Fruit fly (Drosophila melanogaster): Measurements from ENCODE around the gene Cyp12e1.

The Cyp12e1 gene

dm6 chr3R:10411752-10412549, 22.6 kb upstream of the Cyp12e1 start:
- TF ChIP-seq CG11294 (GFP tag; IDR thresholded peaks at IDR 0.05) = peak; percentile 69
- TF ChIP-seq topi (GFP tag; optimal IDR thresholded peaks at IDR 0.05) = peak; percentile 27
- peak; percentile 2 for TF ChIP-seq CG8319 (GFP tag; optimal IDR thresholded peaks at IDR 0.05)
- TF ChIP-seq Ets21C (GFP tag; optimal IDR thresholded peaks at IDR 0.05) = no peak
- TF ChIP-seq fkh (GFP tag; optimal IDR thresholded peaks at IDR 0.05) = no peak
- TF ChIP-seq CG6854 (GFP tag; optimal IDR thresholded peaks at IDR 0.05) = peak; percentile 27
- peak; percentile 15 for TF ChIP-seq lz (GFP tag; optimal IDR thresholded peaks at IDR 0.05)
- peak; percentile 46 for TF ChIP-seq cyc (GFP tag; optimal IDR thresholded peaks at IDR 0.05)
- TF ChIP-seq svp (GFP tag) = peak; percentile 93
- TF ChIP-seq Sox102F (GFP tag; optimal IDR thresholded peaks at IDR 0.05) = no peak
- no peak for TF ChIP-seq Hr39 (GFP tag; optimal IDR thresholded peaks at IDR 0.05)
- no peak for TF ChIP-seq Eip78C (GFP tag)
- TF ChIP-seq CG8632 (GFP tag; optimal IDR thresholded peaks at IDR 0.05) = no peak
- TF ChIP-seq fd85E (GFP tag; optimal IDR thresholded peaks at IDR 0.05) = no peak
- TF ChIP-seq CG6163 (GFP tag; IDR thresholded peaks at IDR 0.05) = peak; percentile 66; the same call in 2 of the 3 replicates
- TF ChIP-seq CG11762 (GFP tag; optimal IDR thresholded peaks at IDR 0.05; ENCODE audit: insufficient read depth) = no peak
- no peak for TF ChIP-seq Sox15 (GFP tag; optimal IDR thresholded peaks at IDR 0.05)
- peak; percentile 46 for TF ChIP-seq vri (GFP tag; optimal IDR thresholded peaks at IDR 0.05)
- no peak for TF ChIP-seq OdsH (GFP tag; optimal IDR thresholded peaks at IDR 0.05)
- TF ChIP-seq Gug (GFP tag; IDR thresholded peaks at IDR 0.05) = peak; percentile 51
- TF ChIP-seq CG15336 (GFP tag; IDR thresholded peaks at IDR 0.05) = no peak; the same call in 1 of the 2 replicates
- no peak for TF ChIP-seq CG6792 (GFP tag; optimal IDR thresholded peaks at IDR 0.05)
- TF ChIP-seq CG16779 (tag; optimal IDR thresholded peaks at IDR 0.05) = no peak

- TF ChIP-seq fd85E (GFP tag; optimal IDR thresholded peaks at IDR 0.05) (no peak), cyc (GFP tag; optimal IDR thresholded peaks at IDR 0.05) (peak; percentile 3), CG9139 (GFP tag; optimal IDR thresholded peaks at IDR 0.05) (peak; percentile 31), Hr39 (GFP tag; optimal IDR thresholded peaks at IDR 0.05) (no peak), CG1621 (tag; optimal IDR thresholded peaks at IDR 0.05) (peak; percentile 28), Hr4 (GFP tag; optimal IDR thresholded peaks at IDR 0.05) (peak; percentile 24), CG7368 (GFP tag; optimal IDR thresholded peaks at IDR 0.05) (no peak), ss (GFP tag; optimal IDR thresholded peaks at IDR 0.05) (no peak), CG8119 (GFP tag; IDR thresholded peaks at IDR 0.05) (peak; percentile 23; the same call in 1 of the 3 replicates), lz (GFP tag; optimal IDR thresholded peaks at IDR 0.05) (peak; percentile 20), Eip78C (GFP tag) (peak; percentile 66), CG3032 (tag; optimal IDR thresholded peaks at IDR 0.05) (peak; percentile 3), Eip75B (GFP tag; optimal IDR thresholded peaks at IDR 0.05) (peak; percentile 16), CG16779 (tag; optimal IDR thresholded peaks at IDR 0.05) (peak; percentile 21), esn (GFP tag; optimal IDR thresholded peaks at IDR 0.05) (peak; percentile 20), CG6854 (GFP tag; optimal IDR thresholded peaks at IDR 0.05) (peak; percentile 5)
Measured at dm6 chr3R:10412550-10413459, 21.8 kb upstream of the Cyp12e1 start, which contains the start of the genes Irp-1B and Rrp46. Gene Irp-1B, minus strand, starts transcription at chr3R:10412869. Gene Rrp46, plus strand, starts transcription at chr3R:10413301.

dm6 chr3R:10415923-10416322, 18.7 kb upstream of the Cyp12e1 start, which contains the start of gene CG6345:
Gene CG6345, minus strand, starts transcription at chr3R:10416046.
- TF ChIP-seq lz (GFP tag; optimal IDR thresholded peaks at IDR 0.05) = peak; percentile 71
- TF ChIP-seq CG4318 (GFP tag; optimal IDR thresholded peaks at IDR 0.05) = no peak
- peak; percentile 26 for TF ChIP-seq dsx (GFP tag; optimal IDR thresholded peaks at IDR 0.05; ENCODE audit: poor library complexity, severe bottlenecking)
- peak; percentile 47 for TF ChIP-seq CG6808 (GFP tag; optimal IDR thresholded peaks at IDR 0.05)
- no peak for TF ChIP-seq CG8119 (GFP tag; IDR thresholded peaks at IDR 0.05)
- peak; percentile 21 for TF ChIP-seq Ets21C (GFP tag; optimal IDR thresholded peaks at IDR 0.05)
- peak; percentile 75 for TF ChIP-seq pdm3 (GFP tag; optimal IDR thresholded peaks at IDR 0.05)
- TF ChIP-seq CG6792 (GFP tag; optimal IDR thresholded peaks at IDR 0.05) = peak; percentile 42
- peak; percentile 61 for TF ChIP-seq Ets96B (tag; optimal IDR thresholded peaks at IDR 0.05)
- peak; percentile 77 for TF ChIP-seq Eip75B (GFP tag; optimal IDR thresholded peaks at IDR 0.05)
- peak; percentile 76 for TF ChIP-seq dac (GFP tag; optimal IDR thresholded peaks at IDR 0.05)
- peak; percentile 78 for TF ChIP-seq svp (GFP tag)
- peak; percentile 28 for TF ChIP-seq CG8632 (GFP tag; optimal IDR thresholded peaks at IDR 0.05)
- TF ChIP-seq CG16779 (tag; optimal IDR thresholded peaks at IDR 0.05) = no peak
- TF ChIP-seq CG11902 (GFP tag; optimal IDR thresholded peaks at IDR 0.05) = peak; percentile 12
- peak; percentile 49; the same call in 1 of the 3 replicates for TF ChIP-seq eg (GFP tag; IDR thresholded peaks at IDR 0.05)
- TF ChIP-seq CG1621 (tag; optimal IDR thresholded peaks at IDR 0.05) = no peak
- TF ChIP-seq OdsH (GFP tag; optimal IDR thresholded peaks at IDR 0.05) = peak; percentile 71
- peak; percentile 50 for TF ChIP-seq CG3032 (tag; optimal IDR thresholded peaks at IDR 0.05)
- no peak for TF ChIP-seq CG11294 (GFP tag; IDR thresholded peaks at IDR 0.05)
- TF ChIP-seq Sox14 (GFP tag; optimal IDR thresholded peaks at IDR 0.05) = peak; percentile 59
- peak; percentile 28 for TF ChIP-seq Blimp-1 (GFP tag; optimal IDR thresholded peaks at IDR 0.05)
